Fruit fly (Drosophila melanogaster): ENCODE results near the gene CG42594.

- TF ChIP-seq psq (optimal IDR thresholded peaks at IDR 0.05) (no peak), h (optimal IDR thresholded peaks at IDR 0.05) (no peak)
Observed at dm6 chrX:4943505-4943904, 102.9 kb downstream of the CG42594 start.
